Worm (Caenorhabditis elegans) whole organism, early embryonic: ENCODE data around the gene osta-2.

ENCODE experiments used
- B0310.2 ChIP-seq: sonication (generic microtip); optimal IDR thresholded peaks from 2 replicates; lab custom pipeline; 2016; ENCODE audit warnings: mild to moderate bottlenecking, missing genetic modification characterization, missing compliant biosample characterization
- F13C5.2 ChIP-seq: sonication (generic microtip); optimal IDR thresholded peaks from 2 replicates; lab custom pipeline; 2017; ENCODE audit warnings: mild to moderate bottlenecking, missing genetic modification characterization, inconsistent platforms, missing compliant biosample characterization
- aly-1 ChIP-seq: sonication (generic microtip); optimal IDR thresholded peaks from 2 replicates; lab custom pipeline; 2016; ENCODE audit warnings: missing genetic modification characterization, missing compliant biosample characterization
- ama-1 ChIP-seq: fragments of 150-350 bp; optimal IDR thresholded peaks from 2 replicates; lab custom pipeline; 2014
- ceh-13 ChIP-seq: fragments of 200-800 bp; sonication (Bioruptor generic); optimal IDR thresholded peaks from 2 replicates; lab custom pipeline; 2018; ENCODE audit warnings: mild to moderate bottlenecking, missing genetic modification characterization, missing compliant biosample characterization
- ceh-36 ChIP-seq: sonication (generic microtip); optimal IDR thresholded peaks from 2 replicates; lab custom pipeline; 2016; ENCODE audit warnings: missing genetic modification characterization, inconsistent platforms, missing compliant biosample characterization
- ets-7 ChIP-seq: sonication (generic microtip); optimal IDR thresholded peaks from 2 replicates; lab custom pipeline; 2016; ENCODE audit warnings: missing genotype, missing genetic modification characterization, missing compliant biosample characterization
- flt-1 ChIP-seq: fragments of 200-800 bp; sonication (Bioruptor generic); IDR thresholded peaks from 2 replicates; pipeline ENCODE4 v1.3.6; 2022; ENCODE audit warnings: missing genetic modification characterization, missing compliant biosample characterization
- hmbx-1 ChIP-seq: sonication (generic microtip); optimal IDR thresholded peaks from 2 replicates; lab custom pipeline; 2016; ENCODE audit warnings: mild to moderate bottlenecking, missing genetic modification characterization, missing compliant biosample characterization
- hmg-4 ChIP-seq: fragments of 200-800 bp; sonication (Bioruptor generic); optimal IDR thresholded peaks from 2 replicates; lab custom pipeline; 2018; ENCODE audit warnings: mild to moderate bottlenecking, missing genetic modification characterization, missing compliant biosample characterization
- hnd-1 ChIP-seq: sonication (generic microtip); optimal IDR thresholded peaks from 2 replicates; lab custom pipeline; 2016; ENCODE audit warnings: missing genetic modification characterization, missing compliant biosample characterization
- pes-1 ChIP-seq: fragments of 200-800 bp; sonication (Bioruptor generic); IDR thresholded peaks from 2 replicates; pipeline ENCODE4 v1.3.6; 2022; ENCODE audit warnings: missing genetic modification reagents, missing genetic modification characterization, missing compliant biosample characterization
- scrt-1 ChIP-seq: fragments of 200-800 bp; sonication (Bioruptor generic); IDR thresholded peaks from 2 replicates; pipeline ENCODE4 v1.3.6; 2022; ENCODE audit warnings: missing genetic modification characterization, missing compliant biosample characterization
- sea-1 ChIP-seq: fragments of 200-800 bp; sonication (Bioruptor generic); conservative IDR thresholded peaks from 2 replicates; pipeline ENCODE4 v1.3.6; 2022; ENCODE audit warnings: missing genetic modification characterization, missing compliant biosample characterization
- tbx-11 ChIP-seq: fragments of 200-800 bp; sonication (Bioruptor generic); IDR thresholded peaks from 2 replicates; pipeline ENCODE4 v1.3.6; 2022; ENCODE audit warnings: missing genetic modification characterization, missing compliant biosample characterization
- tbx-37 ChIP-seq: fragments of 200-800 bp; sonication (Bioruptor generic); conservative IDR thresholded peaks from 2 replicates; pipeline ENCODE4 v1.3.6; 2022; ENCODE audit warnings: missing genetic modification reagents, missing genetic modification characterization, missing compliant biosample characterization
- tra-4 ChIP-seq: sonication (generic microtip); optimal IDR thresholded peaks from 2 replicates; lab custom pipeline; 2017; ENCODE audit warnings: missing genetic modification characterization, missing compliant biosample characterization

Gene osta-2

DNA sequence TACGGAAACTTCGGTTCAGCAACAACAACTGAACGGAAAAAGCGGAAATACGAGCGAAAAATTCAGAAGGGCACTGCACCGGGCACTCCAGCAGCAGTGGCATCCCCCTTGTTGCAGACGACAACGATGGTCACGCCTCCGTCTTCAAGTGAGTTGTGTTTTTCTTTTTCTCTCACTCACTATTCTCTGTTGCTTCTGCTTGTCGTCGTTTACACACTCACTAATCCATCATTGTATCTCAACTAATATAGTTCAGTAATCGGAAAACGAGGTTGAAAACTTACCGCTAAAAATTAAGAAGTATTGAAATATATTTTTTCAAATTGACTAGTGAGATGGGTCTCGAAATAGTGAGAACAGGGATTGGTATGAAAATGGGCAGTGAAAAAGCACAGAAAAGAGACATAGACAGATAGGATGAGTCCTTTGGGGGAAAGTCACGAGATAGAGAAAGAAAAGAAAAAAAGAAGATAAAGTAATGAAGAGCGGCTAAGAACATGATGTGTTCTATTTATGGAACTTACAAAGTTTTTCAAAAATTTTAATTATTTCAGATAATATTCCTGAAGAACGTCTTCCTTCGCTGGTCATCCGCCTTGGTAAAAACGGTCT lies 44.2 kb upstream of the osta-2 start:
- no peak for TF ChIP-seq tra-4 (tag; lab: Kevin White, UChicago)
- TF ChIP-seq ceh-36 (tag; lab: Kevin White, UChicago) = no peak
- no peak for TF ChIP-seq flt-1 (GFP tag; lab: Robert Waterston, UW)
- TF ChIP-seq ets-7 (tag; lab: Kevin White, UChicago) = no peak

ce11 chrII:5665029-5665428 lies 42.5 kb upstream of the osta-2 start, which contains the start of gene C25H3.15:
Gene C25H3.15 (plus strand): TSS chrII:5665329.
- TF ChIP-seq ets-7 (tag; lab: Kevin White, UChicago) = no peak
- TF ChIP-seq tbx-11 = no peak
- no peak for TF ChIP-seq ceh-13 (GFP tag; lab: Kevin White, UChicago)
- no peak for TF ChIP-seq pes-1 (GFP tag; lab: Robert Waterston, UW)
- TF ChIP-seq hmg-4 = no peak
- no peak for TF ChIP-seq flt-1 (GFP tag; lab: Robert Waterston, UW)
- TF ChIP-seq sea-1 (GFP tag; lab: Robert Waterston, UW) = no peak
- no peak for TF ChIP-seq tbx-37 (GFP tag; lab: Robert Waterston, UW)
- no peak for TF ChIP-seq hmbx-1
- no peak for TF ChIP-seq B0310.2 (tag; lab: Kevin White, UChicago)
- no peak for TF ChIP-seq ama-1 (lab: Kevin White, UChicago)
- TF ChIP-seq aly-1 (tag; lab: Kevin White, UChicago) = no peak
- no peak for TF ChIP-seq scrt-1
- no peak for TF ChIP-seq ceh-36 (tag; lab: Kevin White, UChicago)
- no peak for TF ChIP-seq F13C5.2 (tag; lab: Kevin White, UChicago)
- TF ChIP-seq tra-4 (tag; lab: Kevin White, UChicago) = no peak
- no peak for TF ChIP-seq hnd-1

- TF ChIP-seq aly-1 (tag; lab: Kevin White, UChicago) (no peak), ceh-13 (GFP tag; lab: Kevin White, UChicago) (no peak)
Measured at ce11 chrII:5665991-5666390, 41.5 kb upstream of the osta-2 start, which contains the start of gene C25H3.16. Gene C25H3.16 (plus strand): TSS chrII:5666291.

- no peak for TF ChIP-seq F13C5.2 (tag; lab: Kevin White, UChicago)
- no peak for TF ChIP-seq tbx-37 (GFP tag; lab: Robert Waterston, UW)
- no peak for TF ChIP-seq hmbx-1
- no peak for TF ChIP-seq scrt-1
- peak; percentile 10 for TF ChIP-seq B0310.2 (tag; lab: Kevin White, UChicago)
- no peak for TF ChIP-seq ama-1 (lab: Kevin White, UChicago)
- TF ChIP-seq ets-7 (tag; lab: Kevin White, UChicago) = no peak
- TF ChIP-seq hnd-1 = no peak
- TF ChIP-seq hmg-4 = peak; percentile 74
- TF ChIP-seq ceh-36 (tag; lab: Kevin White, UChicago) = peak; percentile 65
- no peak for TF ChIP-seq pes-1 (GFP tag; lab: Robert Waterston, UW)
- peak; percentile 63; the same call in 1 of the 2 replicates for TF ChIP-seq tbx-11
- peak; percentile 43 for TF ChIP-seq ceh-13 (GFP tag; lab: Kevin White, UChicago)
- no peak for TF ChIP-seq tra-4 (tag; lab: Kevin White, UChicago)
- TF ChIP-seq aly-1 (tag; lab: Kevin White, UChicago) = no peak
- TF ChIP-seq flt-1 (GFP tag; lab: Robert Waterston, UW) = no peak; the same call in 1 of the 2 replicates
- no peak for TF ChIP-seq sea-1 (GFP tag; lab: Robert Waterston, UW)
Measured at ce11 chrII:5667540-5667939, 40.0 kb upstream of the osta-2 start.

- TF ChIP-seq tbx-37 (GFP tag; lab: Robert Waterston, UW) = no peak
- no peak for TF ChIP-seq B0310.2 (tag; lab: Kevin White, UChicago)
- TF ChIP-seq aly-1 (tag; lab: Kevin White, UChicago) = no peak
- no peak for TF ChIP-seq scrt-1
- TF ChIP-seq ceh-36 (tag; lab: Kevin White, UChicago) = no peak
- TF ChIP-seq tbx-11 = no peak
- TF ChIP-seq hmbx-1 = no peak
- TF ChIP-seq pes-1 (GFP tag; lab: Robert Waterston, UW) = no peak
- TF ChIP-seq F13C5.2 (tag; lab: Kevin White, UChicago) = no peak
Measured at ce11 chrII:5668830-5669229, 38.7 kb upstream of the osta-2 start, which contains the start of gene C25H3.7. Gene C25H3.7 (minus strand): TSS chrII:5668930.

- TF ChIP-seq hnd-1 (no peak), flt-1 (GFP tag; lab: Robert Waterston, UW) (no peak), tbx-37 (GFP tag; lab: Robert Waterston, UW) (no peak), tbx-11 (no peak), sea-1 (GFP tag; lab: Robert Waterston, UW) (no peak), tra-4 (tag; lab: Kevin White, UChicago) (no peak)
Measured at ce11 chrII:5669580-5669979, 37.9 kb upstream of the osta-2 start, which contains the start of gene C25H3.17. Gene C25H3.17 (minus strand): TSS chrII:5669680.

ce11 chrII:5680703-5681102 lies 26.8 kb upstream of the osta-2 start, which contains the start of gene flp-27:
Gene flp-27 (plus strand): TSS chrII:5681003.
- TF ChIP-seq ama-1 (lab: Kevin White, UChicago) (no peak), scrt-1 (no peak), flt-1 (GFP tag; lab: Robert Waterston, UW) (no peak), ceh-36 (tag; lab: Kevin White, UChicago) (no peak), F13C5.2 (tag; lab: Kevin White, UChicago) (no peak), sea-1 (GFP tag; lab: Robert Waterston, UW) (no peak), ets-7 (tag; lab: Kevin White, UChicago) (no peak), aly-1 (tag; lab: Kevin White, UChicago) (no peak), tra-4 (tag; lab: Kevin White, UChicago) (no peak), pes-1 (GFP tag; lab: Robert Waterston, UW) (no peak), hmbx-1 (no peak), hnd-1 (no peak)
